Worm (Caenorhabditis elegans) whole organism, L4/young adult: ENCODE results near the gene C26F1.3.

Experiments
- W03F9.2 ChIP-seq: fragments of 150-350 bp; optimal IDR thresholded peaks from 2 replicates; lab custom pipeline; 2014; ENCODE audit warnings: missing biosample characterization, missing genetic modification characterization
- dao-5 ChIP-seq: sonication (generic microtip); optimal IDR thresholded peaks from 2 replicates; lab custom pipeline; 2016; ENCODE audit warnings: missing genotype, missing genetic modification characterization, moderate library complexity, missing compliant biosample characterization
- him-1 ChIP-seq: sonication (generic microtip); optimal IDR thresholded peaks from 2 replicates; lab custom pipeline; 2016; ENCODE audit warnings: missing genotype, missing genetic modification reagents, missing genetic modification characterization, missing compliant biosample characterization

- no peak for TF ChIP-seq dao-5 (tag; lab: Kevin White, UChicago)
- no peak for TF ChIP-seq W03F9.2 (tag; lab: Kevin White, UChicago)
- no peak for TF ChIP-seq him-1 (tag; lab: Kevin White, UChicago)
Measured at ce11 chrV:7742485-7742959, 34.6 kb upstream of the C26F1.3 start, which contains the start of gene fbxl-5.
